Fruit fly (Drosophila melanogaster) whole organism, prepupa: ENCODE data around the gene HINT1.
A peak's percentile ranks its signal among the peaks of the same experiment; 100 is the strongest.

Experiments
- Blimp-1 ChIP-seq: fragments of 200-800 bp; sonication (Bioruptor generic); optimal IDR thresholded peaks from 3 replicates; lab custom pipeline; 2017; ENCODE audit warnings: missing biosample characterization, missing genetic modification characterization, mild to moderate bottlenecking, moderate library complexity, missing genetic modification reagents
- CG10631 ChIP-seq: fragments of 200-800 bp; sonication (Bioruptor generic); optimal IDR thresholded peaks from 2 replicates; lab custom pipeline; 2016; ENCODE audit warnings: missing biosample characterization, missing genetic modification characterization
- CG10669 ChIP-seq: fragments of 200-800 bp; sonication (Bioruptor generic); optimal IDR thresholded peaks from 3 replicates; lab custom pipeline; 2018; ENCODE audit warnings: missing biosample characterization, mild to moderate bottlenecking, missing genetic modification characterization, moderate library complexity
- CG11762 ChIP-seq: fragments of 200-800 bp; sonication (Bioruptor generic); optimal IDR thresholded peaks from 3 replicates; lab custom pipeline; 2016; ENCODE audit warnings: missing biosample characterization, missing genetic modification characterization; ENCODE audit not compliant: insufficient read depth
- CG11902 ChIP-seq: fragments of 200-800 bp; sonication (Bioruptor generic); optimal IDR thresholded peaks from 3 replicates; lab custom pipeline; 2016; ENCODE audit warnings: missing biosample characterization, missing genetic modification characterization
- CG1621 ChIP-seq: fragments of 200-800 bp; sonication (Bioruptor generic); optimal IDR thresholded peaks from 3 replicates; lab custom pipeline; 2018; ENCODE audit warnings: missing biosample characterization, mild to moderate bottlenecking, missing genetic modification characterization
- CG16779 ChIP-seq: fragments of 200-800 bp; sonication (Bioruptor generic); optimal IDR thresholded peaks from 3 replicates; lab custom pipeline; 2017; ENCODE audit warnings: missing biosample characterization, mild to moderate bottlenecking, missing genetic modification characterization
- CG3032 ChIP-seq: fragments of 200-800 bp; optimal IDR thresholded peaks from 2 replicates; lab custom pipeline; 2019; ENCODE audit warnings: missing biosample characterization, mild to moderate bottlenecking, missing genetic modification characterization, moderate library complexity
- CG32006 ChIP-seq: fragments of 200-800 bp; sonication (Bioruptor generic); optimal IDR thresholded peaks from 3 replicates; lab custom pipeline; 2017; ENCODE audit warnings: missing biosample characterization, mild to moderate bottlenecking, missing genetic modification characterization
- CG34406 ChIP-seq: fragments of 200-800 bp; sonication (Bioruptor generic); optimal IDR thresholded peaks from 3 replicates; lab custom pipeline; 2016; ENCODE audit warnings: missing biosample characterization, missing genetic modification characterization
- CG3919 ChIP-seq: fragments of 200-800 bp; sonication (Bioruptor generic); optimal IDR thresholded peaks from 3 replicates; lab custom pipeline; 2016; ENCODE audit warnings: missing biosample characterization, missing genetic modification characterization
- CG6808 ChIP-seq: fragments of 200-800 bp; sonication (Bioruptor generic); optimal IDR thresholded peaks from 3 replicates; lab custom pipeline; 2017; ENCODE audit warnings: missing biosample characterization, missing genetic modification characterization, mild to moderate bottlenecking, moderate library complexity, missing genetic modification reagents
- CG6854 ChIP-seq: fragments of 200-800 bp; sonication (Bioruptor generic); optimal IDR thresholded peaks from 2 replicates; lab custom pipeline; 2017; ENCODE audit warnings: missing biosample characterization, mild to moderate bottlenecking, missing genetic modification characterization
- CG8319 ChIP-seq: fragments of 200-800 bp; sonication (Bioruptor generic); optimal IDR thresholded peaks from 3 replicates; lab custom pipeline; 2016; ENCODE audit warnings: missing biosample characterization, missing genetic modification characterization
- CG8632 ChIP-seq: fragments of 200-800 bp; sonication (Bioruptor generic); optimal IDR thresholded peaks from 3 replicates; lab custom pipeline; 2016; ENCODE audit warnings: missing biosample characterization, missing genetic modification characterization
- CG9139 ChIP-seq: fragments of 200-800 bp; sonication (Bioruptor generic); optimal IDR thresholded peaks from 3 replicates; lab custom pipeline; 2017; ENCODE audit warnings: missing biosample characterization, mild to moderate bottlenecking, missing genetic modification characterization
- Eip75B ChIP-seq: fragments of 200-800 bp; sonication (Bioruptor generic); optimal IDR thresholded peaks from 3 replicates; lab custom pipeline; 2016; ENCODE audit warnings: missing biosample characterization, missing genetic modification characterization
- Eip78C ChIP-seq: fragments of 200-800 bp; sonication (Bioruptor generic); peaks from one replicate; lab custom pipeline; 2016; ENCODE audit warnings: missing biosample characterization, missing genetic modification characterization
- Eip93F ChIP-seq: fragments of 200-800 bp; sonication (Bioruptor generic); optimal IDR thresholded peaks from 2 replicates; lab custom pipeline; 2016; ENCODE audit warnings: missing biosample characterization, mild to moderate bottlenecking, missing genetic modification characterization
- Ets21C ChIP-seq: fragments of 200-800 bp; sonication (Bioruptor generic); optimal IDR thresholded peaks from 3 replicates; lab custom pipeline; 2016; ENCODE audit warnings: missing biosample characterization, missing genetic modification characterization
- Ets96B ChIP-seq: fragments of 200-800 bp; optimal IDR thresholded peaks from 2 replicates; lab custom pipeline; 2019; ENCODE audit warnings: missing biosample characterization, mild to moderate bottlenecking, missing genetic modification characterization, moderate library complexity
- Gug ChIP-seq: fragments of 200-800 bp; sonication (Bioruptor generic); IDR thresholded peaks from 2 replicates; pipeline ENCODE4 v1.3.6; 2022; ENCODE audit warnings: missing biosample characterization, missing genetic modification characterization
- Hr38 ChIP-seq: sonication (Bioruptor generic); optimal IDR thresholded peaks from 2 replicates; lab custom pipeline; 2016; ENCODE audit warnings: missing biosample characterization, missing genetic modification characterization
- Lpt ChIP-seq: fragments of 200-800 bp; sonication (Bioruptor generic); optimal IDR thresholded peaks from 3 replicates; lab custom pipeline; 2016; ENCODE audit warnings: missing biosample characterization, missing genetic modification characterization
- Met ChIP-seq: fragments of 200-800 bp; sonication (Bioruptor generic); optimal IDR thresholded peaks from 3 replicates; lab custom pipeline; 2016; ENCODE audit warnings: missing biosample characterization, missing genetic modification characterization
- OdsH ChIP-seq: fragments of 200-800 bp; sonication (Bioruptor generic); optimal IDR thresholded peaks from 3 replicates; lab custom pipeline; 2016; ENCODE audit warnings: missing biosample characterization, missing genetic modification characterization
- Sox102F ChIP-seq: fragments of 200-800 bp; sonication (Bioruptor generic); optimal IDR thresholded peaks from 2 replicates; lab custom pipeline; 2016; ENCODE audit warnings: missing biosample characterization, mild to moderate bottlenecking, missing genetic modification characterization
- Sox14 ChIP-seq: fragments of 200-800 bp; sonication (Bioruptor generic); optimal IDR thresholded peaks from 3 replicates; lab custom pipeline; 2016; ENCODE audit warnings: missing biosample characterization, missing genetic modification characterization
- achi ChIP-seq: fragments of 200-800 bp; sonication (Bioruptor generic); optimal IDR thresholded peaks from 3 replicates; lab custom pipeline; 2016; ENCODE audit warnings: missing biosample characterization, missing genetic modification characterization
- acj6 ChIP-seq: fragments of 200-800 bp; sonication (Bioruptor generic); optimal IDR thresholded peaks from 3 replicates; lab custom pipeline; 2016; ENCODE audit warnings: missing biosample characterization, missing genetic modification characterization
- cyc ChIP-seq: fragments of 200-800 bp; sonication (Bioruptor generic); optimal IDR thresholded peaks from 3 replicates; lab custom pipeline; 2016; ENCODE audit warnings: missing biosample characterization, missing genetic modification characterization
- dac ChIP-seq: fragments of 200-800 bp; sonication (Bioruptor generic); optimal IDR thresholded peaks from 2 replicates; lab custom pipeline; 2017; ENCODE audit warnings: missing biosample characterization, mild to moderate bottlenecking, missing genetic modification characterization
- dsx ChIP-seq: fragments of 200-800 bp; optimal IDR thresholded peaks from 3 replicates; lab custom pipeline; 2019; ENCODE audit warnings: missing biosample characterization, mild to moderate bottlenecking, missing genetic modification characterization, moderate library complexity; ENCODE audit not compliant: poor library complexity, severe bottlenecking
- eg ChIP-seq: fragments of 200-800 bp; sonication (Bioruptor generic); IDR thresholded peaks from 3 replicates; pipeline ENCODE4 v1.3.6; 2022; ENCODE audit warnings: missing biosample characterization, missing genetic modification characterization
- esn ChIP-seq: fragments of 200-800 bp; sonication (Bioruptor generic); optimal IDR thresholded peaks from 2 replicates; lab custom pipeline; 2016; ENCODE audit warnings: missing biosample characterization, mild to moderate bottlenecking, missing genetic modification characterization, moderate library complexity
- fkh ChIP-seq: fragments of 200-800 bp; sonication (Bioruptor generic); optimal IDR thresholded peaks from 3 replicates; lab custom pipeline; 2017; ENCODE audit warnings: missing biosample characterization, mild to moderate bottlenecking, missing genetic modification characterization, moderate library complexity
- net ChIP-seq: fragments of 200-800 bp; sonication (Bioruptor generic); optimal IDR thresholded peaks from 3 replicates; lab custom pipeline; 2016; ENCODE audit warnings: missing biosample characterization, missing genetic modification characterization
- pdm3 ChIP-seq: fragments of 200-800 bp; sonication (Bioruptor generic); optimal IDR thresholded peaks from 3 replicates; lab custom pipeline; 2016; ENCODE audit warnings: missing biosample characterization, missing genetic modification characterization
- salr ChIP-seq, 2 experiments: fragments of 200-800 bp; sonication (Bioruptor generic); optimal IDR thresholded peaks; 3 replicates each; lab custom pipeline; 2016 to 2018; ENCODE audit warnings: missing biosample characterization in 2 of 2, missing genetic modification characterization in 2 of 2, mild to moderate bottlenecking in 1 of 2
- ss ChIP-seq, 2 experiments: fragments of 200-800 bp; sonication (Bioruptor generic); optimal IDR thresholded peaks; 2 replicates in 1 of 2; 3 replicates in 1 of 2; lab custom pipeline; 2017 to 2018; ENCODE audit warnings: mild to moderate bottlenecking in 2 of 2, missing biosample characterization in 2 of 2, missing genetic modification characterization in 2 of 2, moderate library complexity in 1 of 2
- svp ChIP-seq: fragments of 200-800 bp; sonication (Bioruptor generic); peaks from one replicate; lab custom pipeline; 2016; ENCODE audit warnings: missing biosample characterization, missing genetic modification characterization
- topi ChIP-seq: fragments of 200-800 bp; sonication (Bioruptor generic); optimal IDR thresholded peaks from 3 replicates; lab custom pipeline; 2016; ENCODE audit warnings: missing biosample characterization, missing genetic modification characterization
- vri ChIP-seq: fragments of 200-800 bp; sonication (Bioruptor generic); optimal IDR thresholded peaks from 3 replicates; lab custom pipeline; 2016; ENCODE audit warnings: missing biosample characterization, mild to moderate bottlenecking, missing genetic modification characterization

Gene HINT1

DNA sequence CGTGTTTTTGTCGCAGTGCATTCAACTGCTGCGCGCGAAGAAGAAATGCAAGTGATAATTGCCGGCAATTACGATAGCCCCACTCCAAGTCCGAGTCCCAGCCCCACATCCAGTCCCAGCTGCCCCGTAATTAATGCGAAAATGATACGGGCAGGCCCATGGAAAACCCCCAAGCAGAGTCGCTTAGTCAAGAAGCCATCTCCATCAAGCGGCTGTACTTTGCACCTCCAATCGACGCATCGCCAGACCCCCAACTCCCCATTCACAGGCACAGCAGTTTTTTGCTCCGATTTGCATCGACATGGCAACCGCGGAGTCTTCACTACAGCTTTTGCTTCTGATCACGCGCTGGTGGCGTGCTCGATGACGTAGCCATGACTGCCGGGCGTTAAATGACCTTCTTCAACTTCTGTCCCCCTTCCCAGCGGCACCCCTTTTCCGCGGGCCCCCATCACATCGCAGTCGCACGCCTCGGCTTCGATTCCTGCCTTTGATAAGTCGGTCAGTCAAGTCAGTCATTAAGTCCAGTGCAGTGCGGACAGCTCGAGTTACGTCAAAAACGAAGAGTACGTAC is 36.3 kb downstream of the HINT1 start (continued):
- TF ChIP-seq CG3919: peak; percentile 55
- peak; percentile 3 for TF ChIP-seq dsx (GFP tag; lab: Kevin White, UChicago)
- TF ChIP-seq OdsH (GFP tag; lab: Kevin White, UChicago): no peak
- TF ChIP-seq Hr38 (GFP tag; lab: Kevin White, UChicago): no peak
- peak; percentile 70 for TF ChIP-seq CG6854 (GFP tag; lab: Kevin White, UChicago)
- TF ChIP-seq CG11902 (GFP tag; lab: Kevin White, UChicago): no peak
- TF ChIP-seq dac (GFP tag; lab: Kevin White, UChicago): no peak
- no peak for TF ChIP-seq CG34406
- TF ChIP-seq CG16779: peak; percentile 61
- TF ChIP-seq achi (GFP tag; lab: Kevin White, UChicago): peak; percentile 20
- no peak for TF ChIP-seq esn (GFP tag; lab: Kevin White, UChicago)
- no peak for TF ChIP-seq CG10631
- peak; percentile 9 for TF ChIP-seq CG32006 (GFP tag; lab: Kevin White, UChicago)
- TF ChIP-seq Ets96B: peak; percentile 32
- TF ChIP-seq cyc (GFP tag; lab: Kevin White, UChicago): no peak
- peak; percentile 87 for TF ChIP-seq CG9139 (GFP tag; lab: Kevin White, UChicago)
- TF ChIP-seq topi (GFP tag; lab: Kevin White, UChicago): no peak

DNA sequence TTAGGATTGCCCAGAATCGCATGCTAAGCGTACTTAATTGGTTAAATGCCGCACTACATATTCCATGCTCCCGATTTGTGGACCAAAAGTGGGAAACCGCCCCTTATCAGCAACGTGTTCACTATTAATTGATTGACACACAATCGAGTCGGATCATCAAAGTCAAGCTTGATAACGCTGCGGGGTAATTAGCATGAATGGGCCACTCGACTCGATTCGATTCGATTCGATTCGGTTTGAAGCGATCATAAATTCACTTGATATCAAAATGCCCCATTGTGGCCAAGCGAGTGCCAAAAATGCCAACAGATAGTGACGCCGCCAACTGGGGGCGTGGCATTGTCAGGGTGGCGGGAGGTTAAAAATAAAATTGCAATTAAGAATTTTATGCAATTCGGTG is 37.7 kb downstream of the HINT1 start:
- no peak for TF ChIP-seq CG6808
- peak; percentile 87 for TF ChIP-seq svp
- no peak for TF ChIP-seq vri (GFP tag; lab: Kevin White, UChicago)
- no peak for TF ChIP-seq CG11762 (GFP tag; lab: Kevin White, UChicago)
- no peak for TF ChIP-seq Hr38 (GFP tag; lab: Kevin White, UChicago)
- no peak for TF ChIP-seq CG32006 (GFP tag; lab: Kevin White, UChicago)
- TF ChIP-seq Eip78C (GFP tag; lab: Kevin White, UChicago): peak; percentile 17
- no peak for TF ChIP-seq net (GFP tag; lab: Kevin White, UChicago)
- TF ChIP-seq achi (GFP tag; lab: Kevin White, UChicago): no peak
- TF ChIP-seq CG11902 (GFP tag; lab: Kevin White, UChicago): no peak
- TF ChIP-seq Blimp-1 (GFP tag; lab: Kevin White, UChicago): no peak
- no peak for TF ChIP-seq Met (GFP tag; lab: Kevin White, UChicago)

DNA sequence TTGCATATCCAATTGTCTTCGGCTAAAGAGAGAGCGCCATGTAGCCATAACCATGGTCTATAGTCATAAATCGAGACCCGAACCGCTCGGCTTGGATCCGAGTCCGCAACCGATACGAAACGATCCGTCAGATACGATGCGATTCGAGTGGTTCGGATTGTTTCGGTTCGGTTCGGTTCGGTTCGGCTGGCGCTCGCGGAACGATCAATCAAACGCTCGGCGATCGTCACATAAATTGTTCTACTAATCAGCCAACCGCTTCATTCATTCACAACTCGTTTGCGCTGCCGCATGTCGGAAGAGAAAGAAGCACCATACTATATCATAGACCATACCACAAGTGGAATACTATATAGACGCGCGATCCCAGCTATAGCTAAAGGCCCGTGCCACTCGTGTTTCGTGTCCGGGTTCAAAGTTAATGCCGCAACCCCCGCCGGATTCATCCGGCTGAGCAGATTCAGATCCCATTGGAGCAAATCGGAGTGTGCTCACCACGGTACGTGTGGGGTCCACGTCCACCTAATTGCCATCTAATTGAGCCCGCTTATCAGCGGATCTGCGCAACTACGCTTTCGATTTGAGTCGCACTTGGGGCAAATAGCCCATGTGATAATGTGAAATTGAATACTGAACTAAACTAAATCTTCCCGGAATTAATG is 38.2 kb downstream of the HINT1 start:
- TF ChIP-seq dac (GFP tag; lab: Kevin White, UChicago) (no peak), CG8632 (no peak), CG10631 (no peak), cyc (GFP tag; lab: Kevin White, UChicago) (no peak), Lpt (GFP tag; lab: Kevin White, UChicago) (no peak), acj6 (GFP tag; lab: Kevin White, UChicago) (no peak), dsx (GFP tag; lab: Kevin White, UChicago) (no peak), Gug (GFP tag; lab: Robert Waterston, UW) (no peak), Eip93F (GFP tag; lab: Kevin White, UChicago) (no peak), OdsH (GFP tag; lab: Kevin White, UChicago) (no peak), Eip78C (GFP tag; lab: Kevin White, UChicago) (peak; percentile 25), CG9139 (GFP tag; lab: Kevin White, UChicago) (peak; percentile 5), achi (GFP tag; lab: Kevin White, UChicago) (no peak), vri (GFP tag; lab: Kevin White, UChicago) (peak; percentile 1), CG32006 (GFP tag; lab: Kevin White, UChicago) (no peak), CG1621 (no peak), svp (peak; percentile 89), CG3032 (tag; lab: Kevin White, UChicago) (no peak), esn (GFP tag; lab: Kevin White, UChicago) (no peak), fkh (GFP tag; lab: Kevin White, UChicago) (no peak), CG11762 (GFP tag; lab: Kevin White, UChicago) (no peak), ss (GFP tag; optimal IDR thresholded peaks at IDR 0.05; lab: Kevin White, UChicago) (peak in 1 of 2 experiments; percentile 47), Sox102F (no peak), CG6854 (GFP tag; lab: Kevin White, UChicago) (no peak), salr (GFP tag; optimal IDR thresholded peaks at IDR 0.05; lab: Kevin White, UChicago) (no peak), CG3919 (no peak), CG8319 (GFP tag; lab: Kevin White, UChicago) (no peak), Eip75B (GFP tag; lab: Kevin White, UChicago) (peak; percentile 3), pdm3 (GFP tag; lab: Kevin White, UChicago) (no peak), Blimp-1 (GFP tag; lab: Kevin White, UChicago) (no peak), Sox14 (no peak), eg (GFP tag; lab: Robert Waterston, UW) (peak; percentile 28; the same call in 1 of the 3 replicates), Ets21C (GFP tag; lab: Kevin White, UChicago) (no peak), CG10669 (GFP tag; lab: Kevin White, UChicago) (no peak)
